Fruit fly (Drosophila melanogaster) whole organism: Measurements from ENCODE around the gene Sfp77F.

ENCODE experiments used
- CG8478 ChIP-seq: fragments of >200 bp; optimal IDR thresholded peaks from 2 replicates; lab custom pipeline; 2018; ENCODE audit warnings: inconsistent platforms
- Dll ChIP-seq: fragments of >200 bp; optimal IDR thresholded peaks from 2 replicates; lab custom pipeline; 2017
- EcR ChIP-seq, 2 experiments: fragments of >200 bp; optimal IDR thresholded peaks; 2 replicates each; lab custom pipeline; 2017; ENCODE audit warnings: missing biosample characterization in 2 of 2, missing genetic modification characterization in 2 of 2, missing genetic modification reagents in 2 of 2
- pan ChIP-seq: fragments of >200 bp; optimal IDR thresholded peaks from 2 replicates; lab custom pipeline; 2017
- psq ChIP-seq: fragments of >200 bp; optimal IDR thresholded peaks from 2 replicates; lab custom pipeline; 2017
- usp ChIP-seq: fragments of >200 bp; optimal IDR thresholded peaks from 2 replicates; lab custom pipeline; 2017; ENCODE audit warnings: missing biosample characterization, missing genetic modification characterization, mixed read lengths

Sfp77F gene

dm6 chr3L:20885172-20885571 lies 12.0 kb downstream of the Sfp77F start, which contains the start of gene CG32432:
Gene CG32432, minus strand, starts transcription at chr3L:20885188.
- TF ChIP-seq usp (GFP tag; lab: Kevin White, UChicago) (no peak), pan (lab: Kevin White, UChicago) (no peak), EcR (GFP tag; optimal IDR thresholded peaks at IDR 0.05; lab: Kevin White, UChicago) (no peak), psq (no peak), CG8478 (lab: Kevin White, UChicago) (no peak), Dll (lab: Kevin White, UChicago) (no peak)

- TF ChIP-seq Dll (lab: Kevin White, UChicago) (no peak), EcR (GFP tag; optimal IDR thresholded peaks at IDR 0.05; lab: Kevin White, UChicago) (no peak), pan (lab: Kevin White, UChicago) (no peak), CG8478 (lab: Kevin White, UChicago) (no peak), usp (GFP tag; lab: Kevin White, UChicago) (no peak), psq (no peak)
These were observed 13.2 kb downstream of the Sfp77F start for dm6 chr3L:20883969-20884368.

DNA sequence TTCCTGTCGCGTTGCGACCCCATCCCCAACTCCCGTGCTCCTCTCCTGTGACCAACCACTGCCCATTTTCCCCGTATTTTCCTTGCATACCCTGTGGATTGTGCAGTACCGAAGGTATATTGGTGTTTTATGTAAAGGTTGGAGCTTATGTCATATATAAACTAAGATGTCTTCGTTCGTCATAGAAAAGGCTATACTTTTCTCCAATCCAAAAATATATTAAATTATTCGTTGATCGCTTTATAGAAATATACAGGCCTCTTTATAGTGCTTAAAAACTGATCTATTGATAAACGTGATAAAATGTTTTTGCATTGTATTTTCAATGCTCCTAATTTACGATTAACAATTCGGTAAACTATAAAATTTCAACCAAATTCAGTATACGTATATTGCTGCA lies 28.2 kb downstream of the Sfp77F start:
- TF ChIP-seq EcR (GFP tag; optimal IDR thresholded peaks at IDR 0.05; lab: Kevin White, UChicago) (no peak), CG8478 (lab: Kevin White, UChicago) (no peak), Dll (lab: Kevin White, UChicago) (no peak), usp (GFP tag; lab: Kevin White, UChicago) (no peak)

DNA sequence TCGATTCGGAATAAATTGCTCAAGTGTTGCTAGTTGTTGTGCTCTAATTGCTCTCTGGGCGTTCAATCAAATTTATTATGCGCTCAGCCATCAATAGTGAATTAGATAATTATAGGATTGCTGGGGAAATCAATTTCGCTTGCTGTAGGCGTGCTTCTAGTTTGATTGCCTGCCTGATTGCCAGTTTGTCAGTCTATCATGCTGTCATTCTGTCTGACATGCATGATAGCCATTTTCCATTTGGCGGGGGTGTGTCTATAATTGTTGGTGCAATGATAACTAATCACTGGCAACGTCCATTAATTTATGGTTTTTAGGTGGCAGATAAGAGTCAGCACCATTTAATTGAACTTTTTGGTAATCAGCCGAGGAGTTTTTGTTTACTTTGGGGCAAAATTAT lies 39.6 kb downstream of the Sfp77F start:
- no peak for TF ChIP-seq Dll (lab: Kevin White, UChicago)
- TF ChIP-seq CG8478 (lab: Kevin White, UChicago): no peak
- no peak for TF ChIP-seq psq
- no peak for TF ChIP-seq pan (lab: Kevin White, UChicago)
- no peak for TF ChIP-seq usp (GFP tag; lab: Kevin White, UChicago)
- no peak for TF ChIP-seq EcR (GFP tag; optimal IDR thresholded peaks at IDR 0.05; lab: Kevin White, UChicago)

- TF ChIP-seq psq: no peak
- no peak for TF ChIP-seq Dll (lab: Kevin White, UChicago)
- no peak for TF ChIP-seq usp (GFP tag; lab: Kevin White, UChicago)
- no peak for TF ChIP-seq pan (lab: Kevin White, UChicago)
- no peak for TF ChIP-seq CG8478 (lab: Kevin White, UChicago)
- TF ChIP-seq EcR (GFP tag; optimal IDR thresholded peaks at IDR 0.05; lab: Kevin White, UChicago): no peak
These were observed 48.6 kb downstream of the Sfp77F start for dm6 chr3L:20848572-20848971.
